Worm (Caenorhabditis elegans): ENCODE measurements around the gene vps-24.

- TF ChIP-seq T22C8.4 (GFP tag; IDR thresholded peaks at IDR 0.05) = no peak
- no peak for TF ChIP-seq ref-1 (GFP tag; conservative IDR thresholded peaks at IDR 0.05)
- no peak for TF ChIP-seq flt-1 (GFP tag; IDR thresholded peaks at IDR 0.05)
- TF ChIP-seq med-1 (GFP tag; optimal IDR thresholded peaks at IDR 0.05; ENCODE audit: insufficient read depth) = no peak
- TF ChIP-seq cog-1 (tag; optimal IDR thresholded peaks at IDR 0.05) = no peak
- no peak for TF ChIP-seq ztf-29 (GFP tag; IDR thresholded peaks at IDR 0.05)
- TF ChIP-seq ztf-23 (GFP tag; IDR thresholded peaks at IDR 0.05) = 0 out of 2 replicates have a peak, but pooled peaks have one; percentile 15
- no peak for TF ChIP-seq klf-2 (GFP tag; conservative IDR thresholded peaks at IDR 0.05)
Measured at ce11 chrII:4948118-4948517, 45.7 kb upstream of the vps-24 start.
